Fruit fly (Drosophila melanogaster) whole organism, embryonic: ENCODE data around the gene CG14339.

Source experiments
- Abd-B ChIP-seq: fragments of 200-800 bp; sonication (Bioruptor generic); optimal IDR thresholded peaks from 2 replicates; lab custom pipeline; 2018; ENCODE audit warnings: missing biosample characterization, mild to moderate bottlenecking, missing genetic modification characterization, moderate library complexity
- Atf-2 ChIP-seq: fragments of 200-800 bp; sonication (Bioruptor generic); optimal IDR thresholded peaks from 2 replicates; lab custom pipeline; 2016; ENCODE audit warnings: missing biosample characterization, missing genetic modification characterization
- Bgb ChIP-seq: fragments of 200-800 bp; sonication (Bioruptor generic); IDR thresholded peaks from 2 replicates; pipeline ENCODE4 v1.3.6; 2022; ENCODE audit warnings: missing biosample characterization, missing genetic modification characterization; ENCODE audit not compliant: partially characterized antibody
- CG10267 ChIP-seq: fragments of 200-800 bp; sonication (Bioruptor generic); optimal IDR thresholded peaks from 2 replicates; lab custom pipeline; 2018; ENCODE audit warnings: missing biosample characterization, mild to moderate bottlenecking, missing genetic modification characterization, moderate library complexity
- CG10654 ChIP-seq: fragments of 200-800 bp; sonication (Bioruptor generic); optimal IDR thresholded peaks from 2 replicates; lab custom pipeline; 2016; ENCODE audit warnings: missing biosample characterization, missing genetic modification characterization
- CG11504 ChIP-seq: fragments of 200-800 bp; sonication (Bioruptor generic); optimal IDR thresholded peaks from 3 replicates; lab custom pipeline; 2019; ENCODE audit warnings: missing biosample characterization, mild to moderate bottlenecking, missing genetic modification characterization, moderate library complexity
- CG11695 ChIP-seq: fragments of 200-800 bp; sonication (Bioruptor generic); IDR thresholded peaks from 3 replicates; pipeline ENCODE4 v1.3.6; 2022; ENCODE audit warnings: missing biosample characterization, missing genetic modification characterization
- CG12104 ChIP-seq: fragments of 200-800 bp; sonication (Bioruptor generic); optimal IDR thresholded peaks from 3 replicates; lab custom pipeline; 2016; ENCODE audit warnings: missing biosample characterization, missing genetic modification characterization
- CG12236 ChIP-seq: fragments of 200-800 bp; sonication (Bioruptor generic); optimal IDR thresholded peaks from 2 replicates; lab custom pipeline; 2016; ENCODE audit warnings: missing biosample characterization, missing genetic modification characterization
- CG16863 ChIP-seq: fragments of 200-800 bp; sonication (Bioruptor generic); optimal IDR thresholded peaks from 3 replicates; lab custom pipeline; 2016; ENCODE audit warnings: missing biosample characterization, missing genetic modification characterization
- CG2712 ChIP-seq: fragments of 200-800 bp; optimal IDR thresholded peaks from 3 replicates; lab custom pipeline; 2019; ENCODE audit warnings: missing biosample characterization, mild to moderate bottlenecking, missing genetic modification characterization, moderate library complexity
- CG32772 ChIP-seq: fragments of 200-800 bp; sonication (Bioruptor generic); IDR thresholded peaks from 2 replicates; pipeline ENCODE4 v1.3.6; 2022; ENCODE audit warnings: missing biosample characterization, missing genetic modification characterization
- CG3407 ChIP-seq: fragments of 200-800 bp; sonication (Bioruptor generic); optimal IDR thresholded peaks from 2 replicates; lab custom pipeline; 2018; ENCODE audit warnings: missing biosample characterization, mild to moderate bottlenecking, missing genetic modification characterization
- CG34376 ChIP-seq: fragments of 200-800 bp; sonication (Bioruptor generic); optimal IDR thresholded peaks from 2 replicates; lab custom pipeline; 2018; ENCODE audit warnings: missing biosample characterization, mild to moderate bottlenecking, missing genetic modification characterization
- CG4404 ChIP-seq: fragments of 200-800 bp; sonication (Bioruptor generic); IDR thresholded peaks from 2 replicates; pipeline ENCODE4 v1.3.6; 2022; ENCODE audit warnings: missing biosample characterization, missing genetic modification characterization
- CG4820 ChIP-seq: fragments of 200-800 bp; sonication (Bioruptor generic); optimal IDR thresholded peaks from 3 replicates; lab custom pipeline; 2016; ENCODE audit warnings: missing biosample characterization, missing genetic modification characterization
- CG7556 ChIP-seq: fragments of 200-800 bp; sonication (Bioruptor generic); optimal IDR thresholded peaks from 2 replicates; lab custom pipeline; 2017; ENCODE audit warnings: missing biosample characterization, mild to moderate bottlenecking, missing genetic modification characterization
- CG8388 ChIP-seq: fragments of 200-800 bp; sonication (Bioruptor generic); optimal IDR thresholded peaks from 2 replicates; lab custom pipeline; 2019; ENCODE audit warnings: missing biosample characterization, mild to moderate bottlenecking, missing genetic modification characterization, moderate library complexity
- CG9817 ChIP-seq: fragments of 200-800 bp; sonication (Bioruptor generic); optimal IDR thresholded peaks from 2 replicates; lab custom pipeline; 2018; ENCODE audit warnings: missing biosample characterization, mild to moderate bottlenecking, missing genetic modification characterization, moderate library complexity
- CG9932 ChIP-seq: fragments of 200-800 bp; sonication (Bioruptor generic); IDR thresholded peaks from 2 replicates; pipeline ENCODE4 v1.3.6; 2022; ENCODE audit warnings: missing biosample characterization, missing genetic modification characterization
- D ChIP-seq, 2 experiments: fragments of 200-800 bp in 1 of 2; fragments of >200 bp in 1 of 2; sonication (Bioruptor generic) in 1 of 2; optimal IDR thresholded peaks; 2 replicates in 1 of 2; 3 replicates in 1 of 2; lab custom pipeline; 2017; ENCODE audit warnings: mild to moderate bottlenecking in 1 of 2, missing biosample characterization in 1 of 2, missing genetic modification characterization in 1 of 2, missing genetic modification reagents in 1 of 2
- ERR ChIP-seq: fragments of 200-800 bp; sonication (Bioruptor generic); optimal IDR thresholded peaks from 2 replicates; lab custom pipeline; 2016; ENCODE audit warnings: missing biosample characterization, missing genetic modification characterization
- Ets65A ChIP-seq: fragments of 200-800 bp; sonication (Bioruptor generic); peaks from one replicate; lab custom pipeline; 2016; ENCODE audit warnings: missing biosample characterization, missing genetic modification characterization
- HLH4C ChIP-seq: fragments of 200-800 bp; sonication (Bioruptor generic); IDR thresholded peaks from 3 replicates; pipeline ENCODE4 v1.3.6; 2022; ENCODE audit warnings: missing biosample characterization, missing genetic modification characterization; ENCODE audit not compliant: partially characterized antibody
- HLHmδ ChIP-seq: fragments of 200-800 bp; sonication (Bioruptor generic); optimal IDR thresholded peaks from 2 replicates; lab custom pipeline; 2018; ENCODE audit warnings: missing biosample characterization, mild to moderate bottlenecking, missing genetic modification characterization, moderate library complexity
- Lim3 ChIP-seq: fragments of 200-800 bp; sonication (Bioruptor generic); IDR thresholded peaks from 2 replicates; pipeline ENCODE4 v1.3.6; 2022; ENCODE audit warnings: missing biosample characterization, missing genetic modification characterization
- Myb ChIP-seq: fragments of 200-800 bp; sonication (Bioruptor generic); optimal IDR thresholded peaks from 2 replicates; lab custom pipeline; 2016; ENCODE audit warnings: missing biosample characterization, missing genetic modification characterization
- NC2β ChIP-seq: fragments of 200-800 bp; sonication (Bioruptor generic); optimal IDR thresholded peaks from 2 replicates; lab custom pipeline; 2016; ENCODE audit warnings: missing biosample characterization, missing genetic modification characterization
- Side ChIP-seq: fragments of 200-800 bp; sonication (Bioruptor generic); optimal IDR thresholded peaks from 2 replicates; lab custom pipeline; 2016; ENCODE audit warnings: missing biosample characterization, missing genetic modification characterization
- Sox102F ChIP-seq: fragments of 200-800 bp; sonication (Bioruptor generic); optimal IDR thresholded peaks from 2 replicates; lab custom pipeline; 2018; ENCODE audit warnings: missing biosample characterization, mild to moderate bottlenecking, missing genetic modification characterization, moderate library complexity
- Ssrp ChIP-seq: fragments of 200-800 bp; sonication (Bioruptor generic); optimal IDR thresholded peaks from 2 replicates; lab custom pipeline; 2018; ENCODE audit warnings: missing biosample characterization, mild to moderate bottlenecking, missing genetic modification characterization, moderate library complexity
- az2 ChIP-seq: fragments of 200-800 bp; sonication (Bioruptor generic); optimal IDR thresholded peaks from 3 replicates; lab custom pipeline; 2016; ENCODE audit warnings: missing biosample characterization, missing genetic modification characterization
- bcd ChIP-seq: fragments of 200-800 bp; sonication (Bioruptor generic); optimal IDR thresholded peaks from 2 replicates; lab custom pipeline; 2017; ENCODE audit warnings: missing biosample characterization, mild to moderate bottlenecking, missing genetic modification characterization
- chif ChIP-seq, 2 experiments: fragments of 200-800 bp; sonication (Bioruptor generic); optimal IDR thresholded peaks; 3 replicates each; lab custom pipeline; 2016; ENCODE audit warnings: missing biosample characterization in 2 of 2, missing genetic modification characterization in 2 of 2
- ci ChIP-seq: fragments of 200-800 bp; sonication (Bioruptor generic); IDR thresholded peaks from 3 replicates; pipeline ENCODE4 v1.3.6; 2022; ENCODE audit warnings: missing biosample characterization, missing genetic modification characterization
- corto ChIP-seq: fragments of 200-800 bp; sonication (Bioruptor generic); optimal IDR thresholded peaks from 2 replicates; lab custom pipeline; 2016; ENCODE audit warnings: missing biosample characterization, mild to moderate bottlenecking, missing genetic modification characterization, moderate library complexity
- emc ChIP-seq: fragments of 200-800 bp; sonication (Bioruptor generic); optimal IDR thresholded peaks from 2 replicates; lab custom pipeline; 2016; ENCODE audit warnings: missing biosample characterization, missing genetic modification characterization
- ewg ChIP-seq: fragments of 200-800 bp; sonication (Bioruptor generic); optimal IDR thresholded peaks from 3 replicates; lab custom pipeline; 2017; ENCODE audit warnings: mild to moderate bottlenecking, missing biosample characterization, missing genetic modification reagents, missing genetic modification characterization
- kah ChIP-seq: fragments of 200-800 bp; sonication (Bioruptor generic); optimal IDR thresholded peaks from 2 replicates; lab custom pipeline; 2018; ENCODE audit warnings: missing biosample characterization, mild to moderate bottlenecking, missing genetic modification characterization
- nom ChIP-seq: fragments of 200-800 bp; sonication (Bioruptor generic); optimal IDR thresholded peaks from 2 replicates; lab custom pipeline; 2017; ENCODE audit warnings: missing biosample characterization, missing genetic modification characterization, mild to moderate bottlenecking, moderate library complexity, missing genetic modification reagents
- org-1 ChIP-seq: fragments of 200-800 bp; sonication (Bioruptor generic); optimal IDR thresholded peaks from 2 replicates; lab custom pipeline; 2017; ENCODE audit warnings: missing biosample characterization, missing genetic modification characterization
- prd ChIP-seq, 3 experiments: fragments of >200 bp in 2 of 3; fragments of 200-800 bp in 1 of 3; sonication (Bioruptor generic) in 1 of 3; optimal IDR thresholded peaks in 2 of 3; IDR thresholded peaks in 1 of 3; 2 replicates in 2 of 3; 3 replicates in 1 of 3; pipeline versions ENCODE4 v1.3.6 to Lab custom; 2017 to 2022; ENCODE audit warnings: missing biosample characterization in 1 of 3, missing genetic modification characterization in 1 of 3
- row ChIP-seq: fragments of 200-800 bp; sonication (Bioruptor generic); IDR thresholded peaks from 3 replicates; pipeline ENCODE4 v1.3.6; 2022; ENCODE audit warnings: missing biosample characterization, missing genetic modification characterization
- sisA ChIP-seq: fragments of 200-800 bp; sonication (Bioruptor generic); IDR thresholded peaks from 2 replicates; pipeline ENCODE4 v1.3.6; 2022; ENCODE audit warnings: missing biosample characterization, missing genetic modification characterization
- slbo ChIP-seq: fragments of 200-800 bp; sonication (Bioruptor generic); IDR thresholded peaks from 2 replicates; pipeline ENCODE4 v1.3.6; 2022; ENCODE audit warnings: missing biosample characterization, missing genetic modification characterization
- so ChIP-seq: fragments of 200-800 bp; sonication (Bioruptor generic); IDR thresholded peaks from 3 replicates; pipeline ENCODE4 v1.3.6; 2022; ENCODE audit warnings: missing biosample characterization, missing genetic modification characterization
- trem ChIP-seq: fragments of 200-800 bp; optimal IDR thresholded peaks from 3 replicates; lab custom pipeline; 2019; ENCODE audit warnings: missing biosample characterization, mild to moderate bottlenecking, missing genetic modification characterization, moderate library complexity

CG14339 gene

dm6 chr2L:1062473-1063363, 45.6 kb upstream of the CG14339 start (continued):
- no peak for TF ChIP-seq Bgb
- TF ChIP-seq Side, result peak; percentile 17
- no peak for TF ChIP-seq emc (GFP tag; lab: Kevin White, UChicago)
- TF ChIP-seq ci (GFP tag; lab: Robert Waterston, UW), result peak; percentile 67; the same call in 2 of the 3 replicates
- TF ChIP-seq NC2β (GFP tag; lab: Kevin White, UChicago), result peak; percentile 50
- TF ChIP-seq CG2712 (tag; lab: Kevin White, UChicago), result peak; percentile 73
- TF ChIP-seq ewg (GFP tag; lab: Kevin White, UChicago), result peak; percentile 71
- TF ChIP-seq nom (GFP tag; lab: Kevin White, UChicago), result peak; percentile 62
- TF ChIP-seq Ets65A (GFP tag; lab: Kevin White, UChicago), result peak; percentile 70
- TF ChIP-seq Sox102F (GFP tag; lab: Kevin White, UChicago), result peak; percentile 21
- no peak for TF ChIP-seq CG10654 (GFP tag; lab: Kevin White, UChicago)
- peak; percentile 2 for TF ChIP-seq Abd-B (GFP tag; lab: Kevin White, UChicago)
- TF ChIP-seq CG8388 (GFP tag; lab: Kevin White, UChicago), result peak; percentile 45
- peak; percentile 47 for TF ChIP-seq Ssrp (tag; lab: Kevin White, UChicago)
- peak; percentile 1 for TF ChIP-seq Myb
- TF ChIP-seq kah (GFP tag; lab: Kevin White, UChicago), result peak; percentile 25
- TF ChIP-seq sisA (GFP tag; lab: Robert Waterston, UW), result peak; percentile 32; the same call in 1 of the 2 replicates
- no peak for TF ChIP-seq Lim3 (GFP tag; lab: Robert Waterston, UW)
- TF ChIP-seq CG11695 (GFP tag; lab: Robert Waterston, UW), result peak; percentile 39; the same call in 1 of the 3 replicates
- peak; percentile 32 for TF ChIP-seq CG16863 (GFP tag; lab: Kevin White, UChicago)
- peak; percentile 35 for TF ChIP-seq Atf-2 (GFP tag; lab: Kevin White, UChicago)
- TF ChIP-seq org-1 (GFP tag; lab: Kevin White, UChicago), result peak; percentile 41
- TF ChIP-seq CG3407 (GFP tag; lab: Kevin White, UChicago), result peak; percentile 18
- peak; percentile 16 for TF ChIP-seq bcd
- TF ChIP-seq CG12236 (GFP tag; lab: Kevin White, UChicago), result peak; percentile 24
- no peak for TF ChIP-seq HLHmδ
- no peak for TF ChIP-seq prd (optimal IDR thresholded peaks at IDR 0.05; lab: Kevin White, UChicago)
- TF ChIP-seq prd (GFP tag; IDR thresholded peaks at IDR 0.05; lab: Robert Waterston, UW), result peak; percentile 13; the same call in 1 of the 3 replicates
- TF ChIP-seq CG11504 (tag; lab: Kevin White, UChicago), result peak; percentile 52
- TF ChIP-seq D (optimal IDR thresholded peaks at IDR 0.05; lab: Kevin White, UChicago), result no peak
- TF ChIP-seq D (GFP tag; optimal IDR thresholded peaks at IDR 0.05; lab: Kevin White, UChicago), result peak; percentile 52
- TF ChIP-seq CG9932, result no peak
- TF ChIP-seq chif (GFP tag; optimal IDR thresholded peaks at IDR 0.05; lab: Kevin White, UChicago), result peak; percentile 32 to 40
- TF ChIP-seq CG4404 (GFP tag; lab: Robert Waterston, UW), result peak; percentile 35; the same call in 1 of the 2 replicates
- TF ChIP-seq slbo (GFP tag; lab: Robert Waterston, UW), result no peak
- TF ChIP-seq so (GFP tag; lab: Robert Waterston, UW), result no peak
- peak; percentile 23 for TF ChIP-seq CG4820 (GFP tag; lab: Kevin White, UChicago)
- peak; percentile 16 for TF ChIP-seq CG12104 (GFP tag; lab: Kevin White, UChicago)
- TF ChIP-seq HLH4C (GFP tag; lab: Robert Waterston, UW), result no peak
- TF ChIP-seq CG10267 (tag; lab: Kevin White, UChicago), result peak; percentile 67
- no peak for TF ChIP-seq CG32772 (GFP tag; lab: Robert Waterston, UW)
- no peak for TF ChIP-seq CG34376
- peak; percentile 36; the same call in 1 of the 3 replicates for TF ChIP-seq row (GFP tag; lab: Robert Waterston, UW)
- no peak for TF ChIP-seq CG9817 (tag; lab: Kevin White, UChicago)
- peak; percentile 80 for TF ChIP-seq corto (GFP tag; lab: Kevin White, UChicago)
- peak; percentile 60 for TF ChIP-seq trem (tag; lab: Kevin White, UChicago)
- TF ChIP-seq az2 (GFP tag; lab: Kevin White, UChicago), result peak; percentile 48
- no peak for TF ChIP-seq ERR (GFP tag; lab: Kevin White, UChicago)
- TF ChIP-seq CG7556 (GFP tag; lab: Kevin White, UChicago), result peak; percentile 69
